Worm (Caenorhabditis elegans): Measurements from ENCODE around the gene glrx-21.

Gene glrx-21

DNA sequence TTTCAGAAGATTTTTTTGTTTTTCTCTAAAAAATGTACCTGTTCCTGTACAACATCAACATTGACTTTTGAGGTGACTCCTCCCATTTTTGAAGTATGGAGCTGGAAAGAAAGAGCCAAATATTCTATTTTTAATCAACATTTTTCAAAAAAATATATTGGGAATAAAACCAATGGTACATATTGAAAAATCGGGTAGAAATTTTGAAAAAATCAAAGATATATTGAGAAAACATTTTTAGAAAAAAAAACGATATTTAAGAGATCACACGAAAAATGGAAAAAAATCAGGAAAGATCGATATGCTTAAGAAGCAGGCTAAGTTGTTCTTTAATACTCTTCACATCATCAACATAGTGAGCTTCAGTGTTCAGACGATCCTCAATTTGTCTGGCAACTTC, at the start of gene glrx-21:
TSS of gene glrx-21 (minus strand) at position 101 of the 400 bp plus-strand sequence.
- TF ChIP-seq hlh-30 (tag; optimal IDR thresholded peaks at IDR 0.05; ENCODE audit: insufficient read depth) (no peak), hlh-13 (GFP tag; optimal IDR thresholded peaks at IDR 0.05) (no peak), T23F11.4 (GFP tag; optimal IDR thresholded peaks at IDR 0.05) (no peak), hlh-8 (tag; optimal IDR thresholded peaks at IDR 0.05) (no peak), lim-6 (tag; optimal IDR thresholded peaks at IDR 0.05) (no peak), syd-9 (tag; optimal IDR thresholded peaks at IDR 0.05) (no peak), pha-2 (tag; optimal IDR thresholded peaks at IDR 0.05) (no peak), ets-4 (tag; optimal IDR thresholded peaks at IDR 0.05) (no peak), ceh-22 (tag; optimal IDR thresholded peaks at IDR 0.05) (no peak), pax-1 (tag; optimal IDR thresholded peaks at IDR 0.05) (no peak), ceh-34 (tag; optimal IDR thresholded peaks at IDR 0.05) (no peak), ceh-30 (tag; optimal IDR thresholded peaks at IDR 0.05) (no peak), ztf-16 (tag; optimal IDR thresholded peaks at IDR 0.05) (no peak), ceh-48 (tag; optimal IDR thresholded peaks at IDR 0.05) (no peak), npax-4 (tag; optimal IDR thresholded peaks at IDR 0.05) (no peak)

DNA sequence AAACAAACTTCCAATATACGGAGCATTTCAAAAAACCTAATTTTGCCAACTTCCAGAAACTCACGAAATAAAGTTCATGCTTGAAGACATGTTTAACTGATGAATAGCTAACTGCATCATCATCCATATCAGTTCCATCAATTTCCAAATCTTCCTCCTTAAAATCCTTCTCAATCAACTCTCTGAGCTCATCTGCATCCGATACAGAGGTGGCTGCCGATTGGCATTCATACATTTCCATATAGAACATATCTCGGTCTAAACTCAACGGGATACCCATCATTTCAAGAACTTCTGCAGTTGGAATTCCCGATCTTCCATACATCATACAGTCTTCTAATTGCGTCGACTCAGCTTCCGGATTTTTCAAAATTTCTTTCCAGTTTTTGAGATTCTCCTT, 43.4 kb upstream of the glrx-21 start:
- TF ChIP-seq lin-11 (tag; optimal IDR thresholded peaks at IDR 0.05) (no peak), sox-2 (GFP tag; IDR thresholded peaks at IDR 0.05) (no peak), hlh-8 (tag; optimal IDR thresholded peaks at IDR 0.05) (no peak), ceh-31 (tag; optimal IDR thresholded peaks at IDR 0.05) (no peak), pag-3 (tag; optimal IDR thresholded peaks at IDR 0.05; ENCODE audit: borderline replicate concordance) (no peak), ceh-30 (tag; optimal IDR thresholded peaks at IDR 0.05) (no peak), ceh-48 (tag; optimal IDR thresholded peaks at IDR 0.05) (no peak), dmd-4 (tag; optimal IDR thresholded peaks at IDR 0.05; ENCODE audit: borderline replicate concordance) (no peak), pha-2 (tag; optimal IDR thresholded peaks at IDR 0.05) (no peak), ttx-3 (tag; optimal IDR thresholded peaks at IDR 0.05) (no peak), pqm-1 (tag; optimal IDR thresholded peaks at IDR 0.05) (no peak), lim-6 (tag; optimal IDR thresholded peaks at IDR 0.05) (no peak), C38D4.7 (GFP tag; optimal IDR thresholded peaks at IDR 0.05) (no peak)

DNA sequence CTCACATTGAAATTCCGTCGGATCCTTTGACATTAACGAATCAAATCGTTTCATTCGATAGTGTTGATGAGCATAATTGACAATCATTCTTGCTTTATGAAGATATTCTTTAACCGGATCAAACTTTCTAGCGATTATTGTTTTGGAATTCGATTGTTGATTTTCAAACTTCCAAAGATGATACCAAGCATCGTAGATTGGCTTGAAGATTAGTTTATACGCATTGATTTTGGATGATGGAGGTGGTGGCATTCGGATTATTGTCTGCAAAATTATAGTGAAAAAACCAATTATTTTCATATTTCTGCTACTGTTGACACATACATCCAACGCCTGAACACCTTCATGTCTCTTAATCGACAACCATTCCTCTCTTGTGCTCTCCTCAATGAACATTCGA, 42.2 kb upstream of the glrx-21 start:
- TF ChIP-seq ama-1 (optimal IDR thresholded peaks at IDR 0.05) = no peak
- TF ChIP-seq madf-2 (tag; optimal IDR thresholded peaks at IDR 0.05) = no peak
- no peak for TF ChIP-seq ets-4 (tag; optimal IDR thresholded peaks at IDR 0.05)
- no peak for TF ChIP-seq C38D4.7 (GFP tag; optimal IDR thresholded peaks at IDR 0.05)
- TF ChIP-seq nfya-1 (tag; optimal IDR thresholded peaks at IDR 0.05) = no peak
- no peak for TF ChIP-seq Y22D7AL.16 (tag; optimal IDR thresholded peaks at IDR 0.05)
- no peak for TF ChIP-seq gmeb-2 (tag; optimal IDR thresholded peaks at IDR 0.05)
- no peak for TF ChIP-seq fkh-6 (tag; optimal IDR thresholded peaks at IDR 0.05)
- TF ChIP-seq ceh-24 (tag; optimal IDR thresholded peaks at IDR 0.05) = no peak
- TF ChIP-seq ceh-22 (tag; optimal IDR thresholded peaks at IDR 0.05) = no peak
- no peak for TF ChIP-seq ceh-18 (tag; optimal IDR thresholded peaks at IDR 0.05)
- TF ChIP-seq ceh-9 (tag; optimal IDR thresholded peaks at IDR 0.05) = no peak
- TF ChIP-seq fax-1 (tag; optimal IDR thresholded peaks at IDR 0.05) = no peak
- TF ChIP-seq ceh-19 (GFP tag; optimal IDR thresholded peaks at IDR 0.05) = no peak
- no peak for TF ChIP-seq syd-9 (tag; optimal IDR thresholded peaks at IDR 0.05)

DNA sequence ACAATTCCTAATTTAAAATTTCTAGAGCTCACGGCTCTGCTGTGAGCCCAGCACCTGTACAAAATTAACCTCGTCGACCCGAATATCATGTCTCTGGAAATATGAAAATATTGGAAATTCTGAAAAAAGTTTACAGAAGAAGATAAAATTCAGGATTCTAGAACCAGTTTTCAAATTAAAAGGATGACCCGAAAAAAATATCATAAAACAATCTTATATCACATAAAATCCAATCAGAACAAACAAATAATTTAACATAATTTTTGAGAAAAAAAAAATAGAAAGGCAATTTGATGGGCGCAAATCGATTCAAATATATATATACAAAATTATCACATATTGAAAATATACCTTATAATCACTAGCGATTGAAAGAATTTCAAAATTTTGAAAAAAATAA, 39.4 kb upstream of the glrx-21 start, which contains the start of gene Y32H12A.7:
TSS of gene Y32H12A.7 (minus strand) at position 101 of the 400 bp plus-strand sequence.
- no peak for TF ChIP-seq ahr-1 (tag; optimal IDR thresholded peaks at IDR 0.05)
- no peak for TF ChIP-seq madf-2 (tag; optimal IDR thresholded peaks at IDR 0.05)
- no peak for TF ChIP-seq K09A11.1 (tag; optimal IDR thresholded peaks at IDR 0.05; ENCODE audit: insufficient read depth)
- TF ChIP-seq ceh-18 (tag; optimal IDR thresholded peaks at IDR 0.05) = no peak
- TF ChIP-seq lin-11 (tag; optimal IDR thresholded peaks at IDR 0.05) = no peak
- TF ChIP-seq ceh-14 (tag; optimal IDR thresholded peaks at IDR 0.05) = no peak
- TF ChIP-seq sox-4 (tag; optimal IDR thresholded peaks at IDR 0.05) = no peak
- no peak for TF ChIP-seq ceh-6 (GFP tag; optimal IDR thresholded peaks at IDR 0.05)
- no peak for TF ChIP-seq hlh-13 (GFP tag; optimal IDR thresholded peaks at IDR 0.05)
- TF ChIP-seq tbx-2 (tag; optimal IDR thresholded peaks at IDR 0.05) = no peak
- no peak for TF ChIP-seq odd-2 (tag; optimal IDR thresholded peaks at IDR 0.05)
- no peak for TF ChIP-seq fkh-6 (tag; optimal IDR thresholded peaks at IDR 0.05)
- no peak for TF ChIP-seq ama-1 (optimal IDR thresholded peaks at IDR 0.05)
- no peak for TF ChIP-seq unc-3 (GFP tag; conservative IDR thresholded peaks at IDR 0.05)
- TF ChIP-seq unc-3 (tag; optimal IDR thresholded peaks at IDR 0.05) = no peak
- no peak for TF ChIP-seq tbx-7 (tag; optimal IDR thresholded peaks at IDR 0.05)
- no peak for TF ChIP-seq elt-2 (tag; optimal IDR thresholded peaks at IDR 0.05)
- no peak for TF ChIP-seq elt-4 (tag; optimal IDR thresholded peaks at IDR 0.05)
- TF ChIP-seq ceh-22 (tag; optimal IDR thresholded peaks at IDR 0.05) = no peak
- no peak for TF ChIP-seq fkh-10 (GFP tag; optimal IDR thresholded peaks at IDR 0.05)

Measured in whole organism, late embryonic.